Fruit fly (Drosophila melanogaster): ENCODE results near the gene Set8.
A peak's percentile ranks its signal among the peaks of the same experiment; 100 is the strongest.

The Set8 gene

DNA sequence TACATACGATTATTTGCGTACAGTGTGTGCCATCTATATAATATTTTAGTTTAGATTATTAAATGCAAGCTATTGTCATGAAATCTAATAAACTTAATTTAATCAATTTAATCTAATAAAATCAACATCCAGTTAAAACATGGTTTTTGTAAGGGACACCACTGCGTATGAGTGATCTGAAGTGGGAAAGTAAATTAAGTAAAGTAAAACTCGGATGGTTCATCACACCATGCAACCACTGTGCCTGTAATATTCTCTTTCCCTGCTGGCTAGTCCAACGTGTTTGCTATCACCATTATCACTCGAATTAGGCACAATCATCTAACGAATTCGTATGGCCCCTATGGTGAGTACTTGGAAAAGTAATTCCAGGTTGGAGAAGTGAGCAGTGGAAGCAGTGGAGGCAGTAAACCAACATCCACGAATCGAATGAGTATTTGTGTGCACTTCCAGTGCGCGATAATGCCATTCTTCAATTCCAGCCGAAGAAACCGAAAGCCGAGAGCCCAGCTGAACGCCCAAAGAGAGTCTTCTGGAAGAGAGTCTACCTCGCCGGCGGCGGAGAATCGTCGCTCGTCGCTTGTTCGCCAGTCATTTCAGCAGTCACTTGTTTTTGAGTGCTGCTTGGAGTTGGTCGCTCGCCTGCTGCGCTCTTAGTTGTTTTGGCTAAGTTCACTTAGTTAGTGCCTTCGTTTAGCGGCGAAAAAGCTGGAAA, 27.0 kb upstream of the Set8 start, which contains the start of gene red (continued):
- peak; percentile 28 for TF ChIP-seq Dad (GFP tag; optimal IDR thresholded peaks at IDR 0.05)
- peak; percentile 39; the same call in 1 of the 2 replicates for TF ChIP-seq Lim3 (GFP tag; IDR thresholded peaks at IDR 0.05)
- peak; percentile 91 for TF ChIP-seq sens (GFP tag)
- no peak for TF ChIP-seq CG3838 (GFP tag; optimal IDR thresholded peaks at IDR 0.05)
- TF ChIP-seq CG10543 (GFP tag; optimal IDR thresholded peaks at IDR 0.05), result peak; percentile 77
- peak; percentile 92 for TF ChIP-seq CG5180 (GFP tag; optimal IDR thresholded peaks at IDR 0.05)
- TF ChIP-seq Hr51 (GFP tag; optimal IDR thresholded peaks at IDR 0.05), result peak; percentile 47 to 84
- TF ChIP-seq ATbp (GFP tag; optimal IDR thresholded peaks at IDR 0.05), result peak; percentile 63
- peak; percentile 70 for TF ChIP-seq CG12155 (GFP tag; optimal IDR thresholded peaks at IDR 0.05)
- peak; percentile 43 to 45 for TF ChIP-seq chif (GFP tag; optimal IDR thresholded peaks at IDR 0.05)
- TF ChIP-seq CG10366 (GFP tag; IDR thresholded peaks at IDR 0.05), result peak; percentile 66
- TF ChIP-seq grn (GFP tag; optimal IDR thresholded peaks at IDR 0.05), result peak; percentile 59
- TF ChIP-seq p53 (GFP tag; optimal IDR thresholded peaks at IDR 0.05), result no peak
- TF ChIP-seq MBD-R2 (GFP tag; IDR thresholded peaks at IDR 0.05), result peak; percentile 50; the same call in 1 of the 2 replicates
- TF ChIP-seq tna (GFP tag; IDR thresholded peaks at IDR 0.05; ENCODE audit: partially characterized antibody), result no peak
- peak; percentile 41 for TF ChIP-seq oc (tag; optimal IDR thresholded peaks at IDR 0.05)
- TF ChIP-seq Hmx (GFP tag; optimal IDR thresholded peaks at IDR 0.05), result no peak
- TF ChIP-seq CG2712 (tag; optimal IDR thresholded peaks at IDR 0.05), result peak; percentile 73
- peak; percentile 78 for TF ChIP-seq bcd (GFP tag; optimal IDR thresholded peaks at IDR 0.05)
- TF ChIP-seq CG11696 (GFP tag; IDR thresholded peaks at IDR 0.05), result 0 out of 2 replicates have a peak, but pooled peaks have one; percentile 35
- peak; percentile 84 for TF ChIP-seq Rfx (GFP tag; IDR thresholded peaks at IDR 0.05)
- TF ChIP-seq CG18476 (GFP tag; optimal IDR thresholded peaks at IDR 0.05), result peak; percentile 33
- TF ChIP-seq Adf1 (GFP tag; IDR thresholded peaks at IDR 0.05), result peak; percentile 40; the same call in 1 of the 2 replicates
- TF ChIP-seq sob (GFP tag; IDR thresholded peaks at IDR 0.05), result peak; percentile 77
- TF ChIP-seq CG16813 (GFP tag; IDR thresholded peaks at IDR 0.05; ENCODE audit: partially characterized antibody), result no peak
- TF ChIP-seq CG31388 (GFP tag; optimal IDR thresholded peaks at IDR 0.05), result peak; percentile 0
- peak; percentile 76 for TF ChIP-seq lmd (GFP tag; IDR thresholded peaks at IDR 0.05)
- peak; percentile 75 for TF ChIP-seq CG12391 (tag; optimal IDR thresholded peaks at IDR 0.05)
- TF ChIP-seq Hr3 (GFP tag; optimal IDR thresholded peaks at IDR 0.05), result peak; percentile 64
- no peak for TF ChIP-seq gt (GFP tag; IDR thresholded peaks at IDR 0.05)
- no peak for TF ChIP-seq hkb (optimal IDR thresholded peaks at IDR 0.05)
- peak; percentile 78 for TF ChIP-seq hkb (GFP tag; IDR thresholded peaks at IDR 0.05)
- peak; percentile 67 for TF ChIP-seq phol (tag; optimal IDR thresholded peaks at IDR 0.05)
- TF ChIP-seq B-H2 (GFP tag; optimal IDR thresholded peaks at IDR 0.05), result peak; percentile 16
- TF ChIP-seq Hr78 (GFP tag; optimal IDR thresholded peaks at IDR 0.05), result peak in 1 of 2 experiments; percentile 3
- peak; percentile 67; the same call in 3 of the 4 replicates for TF ChIP-seq Gug (GFP tag; IDR thresholded peaks at IDR 0.05)
- peak; percentile 50 for TF ChIP-seq crc (GFP tag; optimal IDR thresholded peaks at IDR 0.05)
- no peak for TF ChIP-seq pan (optimal IDR thresholded peaks at IDR 0.05)
- peak in 1 of 2 experiments; percentile 79 for TF ChIP-seq pan (GFP tag; optimal IDR thresholded peaks at IDR 0.05 in 1 of 2, IDR thresholded peaks at IDR 0.05 in 1 of 2)
- peak; percentile 70 for TF ChIP-seq BtbVII (GFP tag; optimal IDR thresholded peaks at IDR 0.05)
- TF ChIP-seq CG4820 (GFP tag; optimal IDR thresholded peaks at IDR 0.05), result peak; percentile 33
- 0 out of 2 replicates have a peak, but pooled peaks have one; percentile 30 for TF ChIP-seq peb (GFP tag; IDR thresholded peaks at IDR 0.05)
- TF ChIP-seq CG6765 (GFP tag; optimal IDR thresholded peaks at IDR 0.05), result peak; percentile 51
- TF ChIP-seq CG7963 (GFP tag; IDR thresholded peaks at IDR 0.05; ENCODE audit: partially characterized antibody), result no peak
- no peak for TF ChIP-seq zf30C (GFP tag; optimal IDR thresholded peaks at IDR 0.05)
- peak; percentile 81 for TF ChIP-seq CG17361 (GFP tag; IDR thresholded peaks at IDR 0.05)
- peak; percentile 79 for TF ChIP-seq HmgZ (tag; optimal IDR thresholded peaks at IDR 0.05)
- TF ChIP-seq caup (GFP tag; optimal IDR thresholded peaks at IDR 0.05; ENCODE audit: severe bottlenecking), result peak; percentile 72
- TF ChIP-seq CG5245 (GFP tag; optimal IDR thresholded peaks at IDR 0.05), result peak; percentile 53

All from whole organism, embryonic.